Fruit fly (Drosophila melanogaster): ENCODE data around the gene CG7560.

Gene CG7560

dm6 chr3L:11450535-11450934, 25.6 kb downstream of the CG7560 start (continued):
- peak; percentile 50; the same call in 1 of the 3 replicates for TF ChIP-seq CG17361 (GFP tag; IDR thresholded peaks at IDR 0.05)
- TF ChIP-seq Blimp-1 (GFP tag; optimal IDR thresholded peaks at IDR 0.05) = peak; percentile 54
- TF ChIP-seq ATbp (GFP tag; optimal IDR thresholded peaks at IDR 0.05) = peak; percentile 24
- peak; percentile 16 for TF ChIP-seq Fer3 (tag; optimal IDR thresholded peaks at IDR 0.05)
- TF ChIP-seq caup (GFP tag; optimal IDR thresholded peaks at IDR 0.05; ENCODE audit: severe bottlenecking) = no peak
- no peak for TF ChIP-seq Stat92E (GFP tag; optimal IDR thresholded peaks at IDR 0.05)
- TF ChIP-seq CG10274 (GFP tag; optimal IDR thresholded peaks at IDR 0.05) = no peak
- no peak for TF ChIP-seq chn (GFP tag; optimal IDR thresholded peaks at IDR 0.05)
- no peak for TF ChIP-seq kay (GFP tag; optimal IDR thresholded peaks at IDR 0.05)
- TF ChIP-seq Xbp1 (GFP tag; optimal IDR thresholded peaks at IDR 0.05) = peak; percentile 17
- TF ChIP-seq CG2202 (tag; optimal IDR thresholded peaks at IDR 0.05) = no peak
- no peak for TF ChIP-seq danr (GFP tag; IDR thresholded peaks at IDR 0.05)
- TF ChIP-seq fu2 (GFP tag; optimal IDR thresholded peaks at IDR 0.05) = no peak
- no peak for TF ChIP-seq hbn (GFP tag; IDR thresholded peaks at IDR 0.05; ENCODE audit: partially characterized antibody)
- TF ChIP-seq zf30C (GFP tag; optimal IDR thresholded peaks at IDR 0.05) = no peak
- TF ChIP-seq nom (GFP tag; optimal IDR thresholded peaks at IDR 0.05) = no peak
- no peak for TF ChIP-seq kni (GFP tag; optimal IDR thresholded peaks at IDR 0.05)
- TF ChIP-seq HmgZ (tag; optimal IDR thresholded peaks at IDR 0.05) = no peak
- peak; percentile 49 for TF ChIP-seq CG10267 (tag; optimal IDR thresholded peaks at IDR 0.05)
- TF ChIP-seq NfI (GFP tag; optimal IDR thresholded peaks at IDR 0.05) = no peak
- no peak for TF ChIP-seq Optix (GFP tag; IDR thresholded peaks at IDR 0.05)
- TF ChIP-seq CG8281 (tag; optimal IDR thresholded peaks at IDR 0.05) = no peak
- TF ChIP-seq CG12071 (GFP tag; optimal IDR thresholded peaks at IDR 0.05) = no peak
- no peak for TF ChIP-seq CG31388 (GFP tag; optimal IDR thresholded peaks at IDR 0.05)
- no peak for TF ChIP-seq tx (GFP tag; optimal IDR thresholded peaks at IDR 0.05)
- peak; percentile 58 for TF ChIP-seq dmrt99B (tag; optimal IDR thresholded peaks at IDR 0.05)
- TF ChIP-seq cad (GFP tag; optimal IDR thresholded peaks at IDR 0.05) = no peak
- TF ChIP-seq CG6689 (GFP tag; IDR thresholded peaks at IDR 0.05) = peak; percentile 51
- no peak for TF ChIP-seq yki (optimal IDR thresholded peaks at IDR 0.05)
- TF ChIP-seq psq (GFP tag; optimal IDR thresholded peaks at IDR 0.05) = no peak
- TF ChIP-seq CG4730 (GFP tag; IDR thresholded peaks at IDR 0.05) = no peak
- TF ChIP-seq CG4854 (GFP tag; optimal IDR thresholded peaks at IDR 0.05) = no peak
- peak; percentile 51 for TF ChIP-seq CG8924 (tag; optimal IDR thresholded peaks at IDR 0.05)
- TF ChIP-seq YL-1 (GFP tag; optimal IDR thresholded peaks at IDR 0.05) = no peak
- TF ChIP-seq bab2 (GFP tag; optimal IDR thresholded peaks at IDR 0.05) = no peak
- no peak for TF ChIP-seq NC2β (GFP tag; optimal IDR thresholded peaks at IDR 0.05)
- TF ChIP-seq CG16863 (GFP tag; optimal IDR thresholded peaks at IDR 0.05) = no peak
- no peak for TF ChIP-seq btn (GFP tag; optimal IDR thresholded peaks at IDR 0.05)
- TF ChIP-seq CG12104 (GFP tag; optimal IDR thresholded peaks at IDR 0.05) = no peak
- TF ChIP-seq NFAT (GFP tag; IDR thresholded peaks at IDR 0.05) = no peak
- no peak for TF ChIP-seq fd102C (GFP tag; optimal IDR thresholded peaks at IDR 0.05)
- no peak for TF ChIP-seq Rx (GFP tag; IDR thresholded peaks at IDR 0.05)
- no peak for TF ChIP-seq CG30020 (tag; optimal IDR thresholded peaks at IDR 0.05)
- no peak for TF ChIP-seq grn (GFP tag; optimal IDR thresholded peaks at IDR 0.05)
- peak; percentile 38; the same call in 1 of the 3 replicates for TF ChIP-seq zfh1 (GFP tag; IDR thresholded peaks at IDR 0.05)
- no peak for TF ChIP-seq C15 (GFP tag; IDR thresholded peaks at IDR 0.05)
- TF ChIP-seq CG14014 (GFP tag; IDR thresholded peaks at IDR 0.05) = no peak
- no peak for TF ChIP-seq CG4820 (GFP tag; optimal IDR thresholded peaks at IDR 0.05)
- TF ChIP-seq CG3995 (GFP tag; optimal IDR thresholded peaks at IDR 0.05) = no peak
- TF ChIP-seq seq (GFP tag; IDR thresholded peaks at IDR 0.05) = no peak
- TF ChIP-seq trem (tag; optimal IDR thresholded peaks at IDR 0.05) = peak; percentile 43
- no peak for TF ChIP-seq ab (GFP tag; optimal IDR thresholded peaks at IDR 0.05)
